Worm (Caenorhabditis elegans) whole organism, L3 larva: ENCODE measurements around the gene B0034.1.

ENCODE experiments used
- daf-12 ChIP-seq: fragments of 150-350 bp; optimal IDR thresholded peaks from 2 replicates; lab custom pipeline; 2014; ENCODE audit warnings: missing biosample characterization, missing genetic modification reagents, missing genetic modification characterization
- elt-1 ChIP-seq: fragments of 150-350 bp; optimal IDR thresholded peaks from 2 replicates; lab custom pipeline; 2014; ENCODE audit warnings: missing biosample characterization, missing genetic modification characterization
- elt-3 ChIP-seq, 3 experiments: fragments of 150-350 bp in 1 of 3; sonication (generic microtip) in 2 of 3; optimal IDR thresholded peaks; 2 replicates in 2 of 3; 4 replicates in 1 of 3; lab custom pipeline; 2014 to 2017; ENCODE audit warnings: missing biosample characterization in 3 of 3, missing genetic modification characterization in 3 of 3
- mml-1 ChIP-seq: fragments of 150-350 bp; sonication (generic microtip); optimal IDR thresholded peaks from 3 replicates; lab custom pipeline; 2014; ENCODE audit warnings: missing biosample characterization, missing genetic modification characterization
- pqm-1 ChIP-seq: fragments of 150-350 bp; optimal IDR thresholded peaks from 2 replicates; lab custom pipeline; 2017; ENCODE audit warnings: missing biosample characterization, missing genetic modification characterization, inconsistent platforms
- unc-62 ChIP-seq: fragments of 150-350 bp; sonication (generic microtip); optimal IDR thresholded peaks from 4 replicates; lab custom pipeline; 2014; ENCODE audit warnings: missing biosample characterization, missing genetic modification reagents, missing genetic modification characterization

DNA sequence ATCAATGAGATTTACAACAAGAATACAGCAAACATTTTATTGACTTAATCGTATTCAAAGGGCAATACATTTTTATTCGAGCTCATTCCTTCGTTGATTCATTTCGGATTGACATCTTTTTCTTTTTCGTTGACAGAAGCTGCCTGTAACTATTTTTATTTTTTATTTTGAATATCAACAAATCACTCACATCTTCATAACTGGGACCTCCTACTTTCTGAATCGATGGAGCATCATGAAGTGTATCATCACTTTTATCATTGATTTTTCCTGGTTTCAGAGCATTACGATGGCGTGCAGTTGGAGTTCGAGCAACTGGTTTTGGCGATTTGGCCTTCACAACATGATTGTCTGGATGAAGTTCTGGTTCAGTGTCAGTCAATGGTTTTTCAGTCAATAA lies at the start of gene B0034.1:
- TF ChIP-seq daf-12 (tag; lab: Kevin White, UChicago) (no peak), elt-1 (tag; lab: Kevin White, UChicago) (no peak), elt-3 (tag; optimal IDR thresholded peaks at IDR 0.05; lab: Kevin White, UChicago) (no peak), pqm-1 (tag; lab: Kevin White, UChicago) (no peak), mml-1 (no peak), unc-62 (no peak)
